Fruit fly (Drosophila melanogaster) whole organism, adult: ENCODE data around the gene CG33235.

Experiments
- CG11617 ChIP-seq: fragments of 200-800 bp; sonication (Bioruptor generic); optimal IDR thresholded peaks from 2 replicates; lab custom pipeline; 2017; ENCODE audit warnings: mild to moderate bottlenecking, missing biosample characterization, missing genetic modification reagents, missing genetic modification characterization
- CG12768 ChIP-seq: fragments of 200-800 bp; sonication (Bioruptor generic); optimal IDR thresholded peaks from 2 replicates; lab custom pipeline; 2017; ENCODE audit warnings: missing biosample characterization, missing genetic modification characterization, mild to moderate bottlenecking, moderate library complexity, missing genetic modification reagents
- CG14711 ChIP-seq: fragments of 200-800 bp; sonication (Bioruptor generic); optimal IDR thresholded peaks from 2 replicates; lab custom pipeline; 2018; ENCODE audit warnings: missing biosample characterization, mild to moderate bottlenecking, missing genetic modification characterization, moderate library complexity
- CG1620 ChIP-seq: fragments of 200-800 bp; sonication (Bioruptor generic); optimal IDR thresholded peaks from 2 replicates; lab custom pipeline; 2016; ENCODE audit warnings: missing biosample characterization, missing genetic modification characterization
- CG33017 ChIP-seq: fragments of 200-800 bp; sonication (Bioruptor generic); optimal IDR thresholded peaks from 2 replicates; lab custom pipeline; 2018; ENCODE audit warnings: missing biosample characterization, mild to moderate bottlenecking, missing genetic modification characterization, moderate library complexity
- CG5204 ChIP-seq: fragments of 200-800 bp; sonication (Bioruptor generic); optimal IDR thresholded peaks from 2 replicates; lab custom pipeline; 2016; ENCODE audit warnings: missing biosample characterization, missing genetic modification characterization
- CG7045 ChIP-seq: fragments of 200-800 bp; sonication (Bioruptor generic); optimal IDR thresholded peaks from 2 replicates; lab custom pipeline; 2017; ENCODE audit warnings: missing biosample characterization, mild to moderate bottlenecking, missing genetic modification characterization
- CG7101 ChIP-seq: fragments of 200-800 bp; sonication (Bioruptor generic); optimal IDR thresholded peaks from 2 replicates; lab custom pipeline; 2018; ENCODE audit warnings: missing biosample characterization, mild to moderate bottlenecking, missing genetic modification characterization, moderate library complexity
- Clk ChIP-seq: fragments of 200-800 bp; sonication (Bioruptor generic); optimal IDR thresholded peaks from 2 replicates; lab custom pipeline; 2017; ENCODE audit warnings: missing biosample characterization, missing genetic modification characterization
- Crg-1 ChIP-seq: fragments of 200-800 bp; sonication (Bioruptor generic); optimal IDR thresholded peaks from 2 replicates; lab custom pipeline; 2016; ENCODE audit warnings: missing biosample characterization, missing genetic modification characterization
- Hr96 ChIP-seq: fragments of 200-800 bp; sonication (Bioruptor generic); optimal IDR thresholded peaks from 2 replicates; lab custom pipeline; 2016; ENCODE audit warnings: missing biosample characterization, missing genetic modification characterization
- Mnt ChIP-seq: fragments of 200-800 bp; sonication (Bioruptor generic); optimal IDR thresholded peaks from 2 replicates; lab custom pipeline; 2016; ENCODE audit warnings: missing biosample characterization, mild to moderate bottlenecking, missing genetic modification characterization
- bab1 ChIP-seq: fragments of 200-800 bp; sonication (Bioruptor generic); optimal IDR thresholded peaks from 3 replicates; lab custom pipeline; 2019; ENCODE audit warnings: missing biosample characterization, mild to moderate bottlenecking, missing genetic modification characterization, moderate library complexity
- cic ChIP-seq: fragments of 200-800 bp; sonication (Bioruptor generic); optimal IDR thresholded peaks from 2 replicates; lab custom pipeline; 2017; ENCODE audit warnings: missing biosample characterization, mild to moderate bottlenecking, missing genetic modification characterization, moderate library complexity
- cnc ChIP-seq, 2 experiments: fragments of >200 bp; optimal IDR thresholded peaks; 2 replicates each; lab custom pipeline; 2017
- kay ChIP-seq: fragments of 200-800 bp; sonication (Bioruptor generic); peaks from one replicate; lab custom pipeline; 2016; ENCODE audit warnings: missing biosample characterization, missing genetic modification characterization, borderline replicate concordance
- ovo ChIP-seq: fragments of 200-800 bp; sonication (Bioruptor generic); optimal IDR thresholded peaks from 2 replicates; lab custom pipeline; 2016; ENCODE audit warnings: missing biosample characterization, missing genetic modification characterization
- pad ChIP-seq: fragments of 200-800 bp; sonication (Bioruptor generic); optimal IDR thresholded peaks from 3 replicates; lab custom pipeline; 2017; ENCODE audit warnings: missing biosample characterization, missing genetic modification characterization, mild to moderate bottlenecking, moderate library complexity, missing genetic modification reagents
- tj ChIP-seq: fragments of 200-800 bp; sonication (Bioruptor generic); optimal IDR thresholded peaks from 3 replicates; lab custom pipeline; 2017; ENCODE audit warnings: missing biosample characterization, mild to moderate bottlenecking, missing genetic modification characterization, moderate library complexity
- toe ChIP-seq: fragments of 200-800 bp; sonication (Bioruptor generic); optimal IDR thresholded peaks from 2 replicates; lab custom pipeline; 2016; ENCODE audit warnings: missing biosample characterization, missing genetic modification characterization

The CG33235 gene

DNA sequence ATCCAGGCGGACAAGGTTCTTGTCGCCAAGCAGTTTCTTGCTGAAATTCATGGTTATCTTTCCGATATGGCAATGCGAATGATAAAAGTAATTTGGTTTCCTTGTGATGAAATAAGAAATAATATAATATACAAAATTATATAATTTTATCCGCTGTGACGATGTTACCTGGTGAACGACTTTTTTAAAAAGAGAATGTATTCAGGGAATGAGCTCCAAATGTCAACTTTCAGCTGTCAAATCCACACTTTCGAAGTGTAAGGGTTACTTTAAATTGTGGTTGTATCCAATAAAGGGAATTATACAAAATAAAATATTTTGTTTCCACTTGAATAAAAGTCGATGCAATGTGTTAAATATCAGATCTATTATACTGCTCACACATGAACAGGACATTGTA is at the start of gene CG33235:
CG33235 (minus strand) TSS at position 101 of the 400 bp plus-strand sequence.
- TF ChIP-seq kay (no peak), bab1 (no peak), toe (GFP tag; lab: Kevin White, UChicago) (no peak), cnc (optimal IDR thresholded peaks at IDR 0.05; lab: Kevin White, UChicago) (no peak), CG7045 (GFP tag; lab: Kevin White, UChicago) (no peak), Mnt (no peak), cic (GFP tag; lab: Kevin White, UChicago) (no peak), CG14711 (tag; lab: Kevin White, UChicago) (no peak), CG1620 (no peak), CG33017 (no peak), pad (GFP tag; lab: Kevin White, UChicago) (no peak), CG12768 (no peak)

DNA sequence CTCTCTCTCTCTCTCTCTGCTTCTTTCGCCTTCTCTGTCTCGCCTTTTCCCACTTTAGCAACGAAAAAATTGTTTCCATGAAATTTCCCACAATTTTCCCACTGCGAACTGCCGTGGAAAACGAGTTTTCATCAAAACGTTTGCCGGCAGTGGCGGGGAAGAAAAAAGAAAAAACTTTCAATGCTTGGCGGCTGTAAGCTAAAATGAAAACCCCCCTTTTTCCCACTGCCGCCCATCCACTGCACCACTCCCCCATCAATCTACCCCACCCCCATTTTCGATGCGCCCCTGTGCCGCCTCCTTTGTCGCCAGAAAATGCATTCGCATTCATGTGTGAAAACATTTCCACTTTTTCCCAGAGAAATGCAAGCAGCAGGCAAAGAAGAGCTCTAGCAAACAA is 39.9 kb upstream of the CG33235 start:
- no peak for TF ChIP-seq cic (GFP tag; lab: Kevin White, UChicago)
- TF ChIP-seq CG11617 (GFP tag; lab: Kevin White, UChicago): no peak
- TF ChIP-seq ovo (GFP tag; lab: Kevin White, UChicago): no peak
- TF ChIP-seq CG7045 (GFP tag; lab: Kevin White, UChicago): no peak
- TF ChIP-seq kay: no peak
- no peak for TF ChIP-seq CG12768
- TF ChIP-seq Hr96 (GFP tag; lab: Kevin White, UChicago): no peak
- no peak for TF ChIP-seq Crg-1 (GFP tag; lab: Kevin White, UChicago)
- no peak for TF ChIP-seq CG7101
- TF ChIP-seq bab1: no peak
- no peak for TF ChIP-seq CG14711 (tag; lab: Kevin White, UChicago)

DNA sequence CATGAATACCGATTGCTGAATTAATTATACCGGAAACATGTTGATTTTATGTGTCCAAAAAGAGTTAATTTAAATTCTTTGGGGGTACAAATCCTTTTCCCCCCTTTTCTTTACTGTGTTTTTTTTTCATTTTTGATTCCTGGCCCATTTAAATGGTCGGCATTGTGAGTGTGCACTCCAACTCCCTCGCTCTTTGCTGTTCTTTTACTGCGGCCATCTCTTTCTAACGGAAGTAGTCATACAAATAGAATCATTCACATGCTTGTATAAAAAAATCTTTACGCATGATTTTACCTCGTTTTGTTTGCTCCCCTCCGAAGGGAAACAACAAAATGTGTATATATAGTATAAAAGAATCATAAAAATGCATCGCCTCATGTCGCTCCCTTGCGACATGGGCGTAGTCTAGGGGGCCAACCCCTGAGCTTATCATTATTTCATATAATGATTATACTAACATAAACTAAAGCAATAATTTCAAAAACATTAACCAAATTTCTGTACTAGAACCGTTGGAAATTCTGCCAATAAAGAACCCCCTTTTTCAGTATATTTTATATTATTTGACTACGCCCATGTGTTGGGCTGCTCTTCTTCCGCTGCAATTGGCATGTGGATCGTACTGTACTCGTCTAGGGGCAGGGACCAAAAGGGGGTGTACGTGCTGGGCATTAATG is 36.8 kb upstream of the CG33235 start:
- peak; percentile 66 for TF ChIP-seq kay
- TF ChIP-seq toe (GFP tag; lab: Kevin White, UChicago): no peak
- TF ChIP-seq CG5204 (GFP tag; lab: Kevin White, UChicago): peak; percentile 32
- TF ChIP-seq bab1: peak; percentile 1

DNA sequence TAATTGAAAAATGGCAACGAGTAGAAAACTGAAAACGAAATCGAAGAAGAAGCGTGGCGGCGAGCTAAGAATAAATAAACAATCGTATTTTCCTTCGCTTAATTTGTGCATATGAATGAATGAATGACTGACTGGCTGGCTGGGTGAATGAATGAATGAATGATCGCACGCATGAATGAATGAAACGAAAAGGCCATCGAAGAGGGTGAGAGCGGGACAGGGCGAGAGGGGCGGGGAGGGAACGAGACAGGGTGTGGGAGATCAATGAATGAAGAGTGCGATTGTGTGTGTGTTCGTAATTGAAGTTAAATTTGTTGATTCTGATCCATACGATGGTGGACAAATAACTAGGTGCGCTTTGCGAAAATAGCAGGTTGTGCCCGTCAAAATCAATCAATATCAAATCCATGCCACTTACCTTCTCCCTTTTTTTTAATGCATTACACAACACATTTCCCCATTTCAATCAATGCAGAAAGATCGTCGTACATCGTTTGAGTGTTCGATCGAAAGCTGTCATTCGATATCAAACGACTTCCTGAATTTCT is 35.8 kb upstream of the CG33235 start:
- TF ChIP-seq cic (GFP tag; lab: Kevin White, UChicago) (no peak), CG33017 (no peak), CG1620 (no peak), CG7101 (no peak), cnc (optimal IDR thresholded peaks at IDR 0.05; lab: Kevin White, UChicago) (no peak), Clk (no peak), Crg-1 (GFP tag; lab: Kevin White, UChicago) (no peak), ovo (GFP tag; lab: Kevin White, UChicago) (no peak), CG11617 (GFP tag; lab: Kevin White, UChicago) (no peak)

DNA sequence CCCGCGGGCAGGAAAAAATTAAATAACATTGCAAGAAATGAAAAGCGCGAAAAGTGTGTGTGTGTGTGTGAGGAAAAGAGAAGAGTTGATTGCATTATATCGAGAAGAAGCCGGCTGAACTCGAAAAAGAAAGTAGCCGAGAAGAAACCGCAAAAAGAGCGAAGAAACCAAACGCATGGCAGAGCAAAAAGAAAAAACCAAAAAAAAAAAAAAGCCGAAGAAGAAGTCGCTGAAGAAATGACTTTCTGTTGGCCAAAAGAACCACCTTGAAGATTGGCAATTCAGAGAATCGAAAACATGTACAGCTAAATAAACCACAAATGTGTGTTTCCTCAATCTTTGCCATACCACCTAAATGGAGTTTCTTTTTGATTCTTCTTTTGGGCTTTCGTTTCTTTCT is 32.5 kb upstream of the CG33235 start:
- TF ChIP-seq tj (GFP tag; lab: Kevin White, UChicago) (no peak), CG1620 (no peak), pad (GFP tag; lab: Kevin White, UChicago) (no peak), ovo (GFP tag; lab: Kevin White, UChicago) (no peak)

DNA sequence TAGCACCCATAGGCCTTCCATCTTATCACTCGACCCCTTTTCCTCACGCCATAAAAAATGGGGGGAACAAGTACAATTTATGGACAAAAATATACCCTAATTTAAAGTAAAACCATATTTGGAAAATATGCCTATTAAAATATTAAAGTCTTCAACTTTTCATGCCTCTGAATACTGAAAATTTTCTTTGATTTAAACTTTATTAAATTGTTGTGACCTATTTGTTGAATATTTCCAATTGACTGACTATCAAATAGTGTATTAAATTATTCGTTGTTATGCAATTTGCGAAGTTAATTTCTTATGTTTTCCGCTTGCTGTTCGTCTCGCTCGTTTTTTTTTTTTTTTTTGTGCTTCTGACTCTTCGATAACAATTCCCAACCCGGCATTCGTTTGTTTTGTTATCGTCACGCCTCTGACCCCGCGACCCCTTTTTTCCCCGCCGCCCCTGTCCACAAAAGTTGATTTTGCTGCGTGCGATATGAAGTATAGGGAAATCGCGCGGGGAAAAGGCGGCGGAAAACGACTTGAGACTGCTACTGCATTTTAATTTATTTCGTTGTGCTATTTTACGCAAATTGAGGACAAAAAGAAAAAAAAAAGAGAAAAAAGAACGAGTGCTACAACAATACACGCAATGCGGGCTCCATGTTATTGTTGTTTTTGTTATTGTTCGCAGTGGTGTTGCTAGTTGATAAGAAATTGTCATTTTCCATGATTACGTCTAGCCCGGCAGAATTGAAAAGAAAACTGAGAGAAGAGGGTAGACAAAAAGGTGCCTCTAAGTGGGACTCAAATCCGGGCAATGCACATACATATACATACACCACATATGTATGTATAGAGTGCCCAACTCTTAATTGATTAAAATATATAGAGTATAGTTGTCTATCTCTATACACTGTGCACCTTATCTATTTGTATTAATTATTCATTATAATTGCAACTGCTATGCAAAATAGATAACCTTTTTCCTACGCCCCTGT is 30.5 kb upstream of the CG33235 start:
- TF ChIP-seq cnc (optimal IDR thresholded peaks at IDR 0.05; lab: Kevin White, UChicago) (no peak), ovo (GFP tag; lab: Kevin White, UChicago) (no peak), cic (GFP tag; lab: Kevin White, UChicago) (no peak), tj (GFP tag; lab: Kevin White, UChicago) (peak; percentile 26), pad (GFP tag; lab: Kevin White, UChicago) (no peak), CG7101 (peak; percentile 53), CG7045 (GFP tag; lab: Kevin White, UChicago) (no peak), Crg-1 (GFP tag; lab: Kevin White, UChicago) (no peak), CG12768 (no peak), Clk (no peak), CG1620 (no peak), CG33017 (peak; percentile 45), Hr96 (GFP tag; lab: Kevin White, UChicago) (no peak), bab1 (peak; percentile 59), toe (GFP tag; lab: Kevin White, UChicago) (no peak), CG5204 (GFP tag; lab: Kevin White, UChicago) (peak; percentile 27), Mnt (no peak), CG11617 (GFP tag; lab: Kevin White, UChicago) (peak; percentile 10), CG14711 (tag; lab: Kevin White, UChicago) (peak; percentile 52), kay (peak; percentile 66)
